Worm (Caenorhabditis elegans) whole organism, late embryonic: ENCODE data around the gene F01F1.14.

Source experiments
- C38D4.7 ChIP-seq: fragments of 200-800 bp; sonication (Bioruptor generic); optimal IDR thresholded peaks from 2 replicates; lab custom pipeline; 2018; ENCODE audit warnings: mild to moderate bottlenecking, missing genetic modification characterization, moderate library complexity, missing compliant biosample characterization
- F13H6.1 ChIP-seq: sonication (generic microtip); optimal IDR thresholded peaks from 2 replicates; lab custom pipeline; 2016; ENCODE audit warnings: missing genetic modification characterization, missing compliant biosample characterization
- K02D7.2 ChIP-seq: sonication (generic microtip); optimal IDR thresholded peaks from 2 replicates; lab custom pipeline; 2017; ENCODE audit warnings: mild to moderate bottlenecking, missing genetic modification characterization, missing compliant biosample characterization
- K09A11.1 ChIP-seq: sonication (generic microtip); optimal IDR thresholded peaks from 2 replicates; lab custom pipeline; 2017; ENCODE audit warnings: antibody characterized with exemption, mild to moderate bottlenecking, missing genetic modification characterization, missing compliant biosample characterization; ENCODE audit not compliant: insufficient read depth
- T23F11.4 ChIP-seq: fragments of 200-800 bp; sonication (Bioruptor generic); optimal IDR thresholded peaks from 2 replicates; lab custom pipeline; 2018; ENCODE audit warnings: mild to moderate bottlenecking, missing genetic modification characterization, missing compliant biosample characterization
- ahr-1 ChIP-seq: sonication (generic microtip); optimal IDR thresholded peaks from 2 replicates; lab custom pipeline; 2016; ENCODE audit warnings: missing genetic modification characterization, missing compliant biosample characterization
- ama-1 ChIP-seq: fragments of 150-350 bp; optimal IDR thresholded peaks from 2 replicates; lab custom pipeline; 2014
- ceh-19 ChIP-seq: fragments of 200-800 bp; sonication (Bioruptor generic); optimal IDR thresholded peaks from 2 replicates; lab custom pipeline; 2018; ENCODE audit warnings: mild to moderate bottlenecking, missing genetic modification characterization, missing compliant biosample characterization
- ceh-2 ChIP-seq: sonication (generic microtip); optimal IDR thresholded peaks from 2 replicates; lab custom pipeline; 2016; ENCODE audit warnings: missing genotype, missing genetic modification characterization, missing compliant biosample characterization
- ceh-22 ChIP-seq: sonication (generic microtip); optimal IDR thresholded peaks from 2 replicates; lab custom pipeline; 2017; ENCODE audit warnings: missing biosample characterization, missing genetic modification characterization
- ceh-30 ChIP-seq: fragments of 150-350 bp; optimal IDR thresholded peaks from 2 replicates; lab custom pipeline; 2014; ENCODE audit warnings: missing biosample characterization, missing genetic modification characterization
- ceh-31 ChIP-seq: sonication (generic microtip); optimal IDR thresholded peaks from 2 replicates; lab custom pipeline; 2016; ENCODE audit warnings: missing genetic modification characterization, missing compliant biosample characterization
- ceh-6 ChIP-seq: fragments of 200-800 bp; sonication (Bioruptor generic); optimal IDR thresholded peaks from 2 replicates; lab custom pipeline; 2018; ENCODE audit warnings: mild to moderate bottlenecking, missing genetic modification characterization, missing compliant biosample characterization
- ceh-9 ChIP-seq: sonication (generic microtip); optimal IDR thresholded peaks from 2 replicates; lab custom pipeline; 2016; ENCODE audit warnings: mild to moderate bottlenecking, missing genetic modification characterization, inconsistent platforms, missing compliant biosample characterization
- dve-1 ChIP-seq: sonication (generic microtip); optimal IDR thresholded peaks from 2 replicates; lab custom pipeline; 2017; ENCODE audit warnings: antibody characterized with exemption, mild to moderate bottlenecking, missing genetic modification characterization, missing compliant biosample characterization
- ets-4 ChIP-seq: sonication (generic microtip); optimal IDR thresholded peaks from 2 replicates; lab custom pipeline; 2016; ENCODE audit warnings: missing genetic modification characterization, missing compliant biosample characterization
- eyg-1 ChIP-seq: sonication (generic microtip); optimal IDR thresholded peaks from 2 replicates; lab custom pipeline; 2016; ENCODE audit warnings: missing genotype, missing genetic modification characterization, missing compliant biosample characterization
- fax-1 ChIP-seq: sonication (generic microtip); optimal IDR thresholded peaks from 2 replicates; lab custom pipeline; 2016; ENCODE audit warnings: missing genotype, missing genetic modification characterization, missing compliant biosample characterization
- fkh-6 ChIP-seq: sonication (generic microtip); optimal IDR thresholded peaks from 2 replicates; lab custom pipeline; 2016; ENCODE audit warnings: missing genetic modification characterization, missing compliant biosample characterization
- hlh-13 ChIP-seq: fragments of 200-800 bp; sonication (Bioruptor generic); optimal IDR thresholded peaks from 2 replicates; lab custom pipeline; 2018; ENCODE audit warnings: mild to moderate bottlenecking, missing genetic modification characterization, missing compliant biosample characterization
- hlh-15 ChIP-seq: sonication (generic microtip); optimal IDR thresholded peaks from 2 replicates; lab custom pipeline; 2016; ENCODE audit warnings: missing genetic modification characterization, missing compliant biosample characterization
- hlh-30 ChIP-seq: sonication (generic microtip); optimal IDR thresholded peaks from 2 replicates; lab custom pipeline; 2017; ENCODE audit warnings: antibody characterized with exemption, missing genetic modification characterization, missing compliant biosample characterization; ENCODE audit not compliant: insufficient read depth
- hlh-6 ChIP-seq: sonication (generic microtip); optimal IDR thresholded peaks from 2 replicates; lab custom pipeline; 2016; ENCODE audit warnings: missing genotype, missing genetic modification characterization, missing compliant biosample characterization
- hlh-8 ChIP-seq: sonication (generic microtip); optimal IDR thresholded peaks from 2 replicates; lab custom pipeline; 2016; ENCODE audit warnings: missing genotype, missing genetic modification characterization, missing compliant biosample characterization
- lin-11 ChIP-seq: fragments of 200-800 bp; sonication (Bioruptor generic); optimal IDR thresholded peaks from 2 replicates; lab custom pipeline; 2018; ENCODE audit warnings: mild to moderate bottlenecking, missing genetic modification characterization, missing compliant biosample characterization
- madf-2 ChIP-seq: sonication (generic microtip); optimal IDR thresholded peaks from 2 replicates; lab custom pipeline; 2017; ENCODE audit warnings: missing genetic modification characterization, missing compliant biosample characterization
- pat-9 ChIP-seq: fragments of 200-800 bp; sonication (Bioruptor generic); optimal IDR thresholded peaks from 2 replicates; lab custom pipeline; 2018; ENCODE audit warnings: mild to moderate bottlenecking, missing genetic modification characterization, moderate library complexity, missing compliant biosample characterization
- pax-1 ChIP-seq: fragments of 150-350 bp; optimal IDR thresholded peaks from 2 replicates; lab custom pipeline; 2014; ENCODE audit warnings: missing biosample characterization, missing genetic modification characterization
- pqm-1 ChIP-seq: sonication (generic microtip); optimal IDR thresholded peaks from 2 replicates; lab custom pipeline; 2016; ENCODE audit warnings: missing genetic modification characterization, missing compliant biosample characterization
- pros-1 ChIP-seq: fragments of 150-350 bp; optimal IDR thresholded peaks from 2 replicates; lab custom pipeline; 2014; ENCODE audit warnings: missing biosample characterization, missing genetic modification reagents, missing genetic modification characterization
- rnt-1 ChIP-seq: sonication (generic microtip); optimal IDR thresholded peaks from 2 replicates; lab custom pipeline; 2016; ENCODE audit warnings: missing genetic modification characterization, missing compliant biosample characterization
- sox-2 ChIP-seq: fragments of 200-800 bp; sonication (Bioruptor generic); IDR thresholded peaks from 2 replicates; pipeline ENCODE4 v1.3.6; 2022; ENCODE audit warnings: missing genetic modification reagents, missing genetic modification characterization, missing compliant biosample characterization
- sox-4 ChIP-seq: sonication (generic microtip); optimal IDR thresholded peaks from 2 replicates; lab custom pipeline; 2017; ENCODE audit warnings: mild to moderate bottlenecking, missing genetic modification characterization, inconsistent platforms, missing compliant biosample characterization
- tbx-2 ChIP-seq: sonication (generic microtip); optimal IDR thresholded peaks from 2 replicates; lab custom pipeline; 2016; ENCODE audit warnings: missing genetic modification characterization, missing compliant biosample characterization
- tbx-7 ChIP-seq: sonication (generic microtip); optimal IDR thresholded peaks from 2 replicates; lab custom pipeline; 2016; ENCODE audit warnings: missing genotype, missing genetic modification characterization, missing compliant biosample characterization
- unc-3 ChIP-seq, 2 experiments: fragments of 200-800 bp in 1 of 2; sonication (Bioruptor generic) in 1 of 2; sonication (generic microtip) in 1 of 2; conservative IDR thresholded peaks in 1 of 2; optimal IDR thresholded peaks in 1 of 2; 2 replicates each; pipeline versions ENCODE4 v1.3.6 to Lab custom; 2016 to 2022; ENCODE audit warnings: missing compliant biosample characterization in 2 of 2, missing genetic modification characterization in 2 of 2, missing genetic modification reagents in 1 of 2
- unc-55 ChIP-seq: sonication (generic microtip); optimal IDR thresholded peaks from 2 replicates; lab custom pipeline; 2017; ENCODE audit warnings: missing biosample characterization, missing genetic modification reagents, missing genetic modification characterization
- unc-86 ChIP-seq: sonication (generic microtip); optimal IDR thresholded peaks from 2 replicates; lab custom pipeline; 2016; ENCODE audit warnings: missing genetic modification characterization, missing compliant biosample characterization
- zip-5 ChIP-seq: sonication (generic microtip); optimal IDR thresholded peaks from 2 replicates; lab custom pipeline; 2016; ENCODE audit warnings: missing genetic modification characterization, missing compliant biosample characterization
- ztf-16 ChIP-seq: sonication (generic microtip); optimal IDR thresholded peaks from 2 replicates; lab custom pipeline; 2017; ENCODE audit warnings: missing genetic modification characterization, missing compliant biosample characterization

Gene F01F1.14

ce11 chrIII:5888675-5889074 lies 6.0 kb upstream of the F01F1.14 start, which contains the start of gene C28H8.8:
C28H8.8 (minus strand) TSS chrIII:5888775.
- TF ChIP-seq pat-9 (no peak), T23F11.4 (GFP tag; lab: Kevin White, UChicago) (no peak), ceh-2 (tag; lab: Kevin White, UChicago) (no peak), ztf-16 (tag; lab: Kevin White, UChicago) (no peak), hlh-15 (tag; lab: Kevin White, UChicago) (no peak), pqm-1 (tag; lab: Kevin White, UChicago) (no peak), madf-2 (tag; lab: Kevin White, UChicago) (no peak), unc-86 (tag; lab: Kevin White, UChicago) (no peak), ahr-1 (tag; lab: Kevin White, UChicago) (no peak), pros-1 (tag; lab: Kevin White, UChicago) (no peak), ama-1 (lab: Kevin White, UChicago) (no peak), tbx-2 (tag; lab: Kevin White, UChicago) (no peak), eyg-1 (no peak), C38D4.7 (GFP tag; lab: Kevin White, UChicago) (no peak), ets-4 (tag; lab: Kevin White, UChicago) (no peak), unc-3 (GFP tag; conservative IDR thresholded peaks at IDR 0.05; lab: Robert Waterston, UW) (no peak), unc-3 (tag; optimal IDR thresholded peaks at IDR 0.05; lab: Kevin White, UChicago) (no peak), K02D7.2 (tag; lab: Kevin White, UChicago) (no peak), ceh-22 (tag; lab: Kevin White, UChicago) (no peak)

ce11 chrIII:5886893-5887292 lies 4.2 kb upstream of the F01F1.14 start, which contains the start of gene C28H8.7:
C28H8.7 (minus strand) TSS chrIII:5886993.
- TF ChIP-seq ceh-6 (no peak), C38D4.7 (GFP tag; lab: Kevin White, UChicago) (no peak), ahr-1 (tag; lab: Kevin White, UChicago) (no peak)
- TF ChIP-seq, all 69 proteins: peak for 0

ce11 chrIII:5884459-5884858 lies 1.7 kb upstream of the F01F1.14 start:
- no peak for TF ChIP-seq hlh-6 (tag; lab: Kevin White, UChicago)

ce11 chrIII:5884007-5884406 lies 1.3 kb upstream of the F01F1.14 start, which contains the start of gene C28H8.5:
C28H8.5 (plus strand) TSS chrIII:5884307.
- no peak for TF ChIP-seq fax-1 (tag; lab: Kevin White, UChicago)
- no peak for TF ChIP-seq tbx-7 (tag; lab: Kevin White, UChicago)
- no peak for TF ChIP-seq F13H6.1 (tag; lab: Kevin White, UChicago)
- TF ChIP-seq K09A11.1 (tag; lab: Kevin White, UChicago), result no peak
- TF ChIP-seq ceh-22 (tag; lab: Kevin White, UChicago), result no peak
- TF ChIP-seq hlh-30 (tag; lab: Kevin White, UChicago), result no peak
- TF ChIP-seq ama-1 (lab: Kevin White, UChicago), result no peak
- no peak for TF ChIP-seq pat-9
- TF ChIP-seq dve-1, result no peak
- TF ChIP-seq tbx-2 (tag; lab: Kevin White, UChicago), result no peak
- no peak for TF ChIP-seq lin-11
- no peak for TF ChIP-seq sox-4
- TF ChIP-seq sox-2 (GFP tag; lab: Robert Waterston, UW), result no peak

- TF ChIP-seq ceh-31 (tag; lab: Kevin White, UChicago) (no peak), hlh-13 (GFP tag; lab: Kevin White, UChicago) (no peak), ceh-19 (GFP tag; lab: Kevin White, UChicago) (no peak), unc-55 (GFP tag; lab: Kevin White, UChicago) (no peak), ceh-9 (tag; lab: Kevin White, UChicago) (no peak), ets-4 (tag; lab: Kevin White, UChicago) (no peak), rnt-1 (tag; lab: Kevin White, UChicago) (no peak), sox-2 (GFP tag; lab: Robert Waterston, UW) (no peak), zip-5 (no peak), fax-1 (tag; lab: Kevin White, UChicago) (no peak), hlh-15 (tag; lab: Kevin White, UChicago) (no peak), pax-1 (tag; lab: Kevin White, UChicago) (no peak), hlh-8 (tag; lab: Kevin White, UChicago) (no peak), C38D4.7 (GFP tag; lab: Kevin White, UChicago) (no peak), ceh-30 (no peak), dve-1 (no peak), madf-2 (tag; lab: Kevin White, UChicago) (no peak), fkh-6 (tag; lab: Kevin White, UChicago) (no peak), eyg-1 (no peak)
Observed at ce11 chrIII:5883517-5883916, 794 bp upstream of the F01F1.14 start.
